Worm (Caenorhabditis elegans) whole organism, L4/young adult: ENCODE results near the gene glb-11.

Experiments
- W03F9.2 ChIP-seq: fragments of 150-350 bp; optimal IDR thresholded peaks from 2 replicates; lab custom pipeline; 2014; ENCODE audit warnings: missing biosample characterization, missing genetic modification characterization
- dao-5 ChIP-seq: sonication (generic microtip); optimal IDR thresholded peaks from 2 replicates; lab custom pipeline; 2016; ENCODE audit warnings: missing genotype, missing genetic modification characterization, moderate library complexity, missing compliant biosample characterization
- him-1 ChIP-seq: sonication (generic microtip); optimal IDR thresholded peaks from 2 replicates; lab custom pipeline; 2016; ENCODE audit warnings: missing genotype, missing genetic modification reagents, missing genetic modification characterization, missing compliant biosample characterization

ce11 chrIII:4004064-4004580, 12.1 kb upstream of the glb-11 start, which contains the start of gene tif-1A:
- TF ChIP-seq him-1 (tag; lab: Kevin White, UChicago) (peak; percentile 32), W03F9.2 (tag; lab: Kevin White, UChicago) (peak; percentile 81), dao-5 (tag; lab: Kevin White, UChicago) (no peak)
